Worm (Caenorhabditis elegans) whole organism, L4/young adult: ENCODE results near the gene gpd-4.

Experiments used
- W03F9.2 ChIP-seq: fragments of 150-350 bp; optimal IDR thresholded peaks from 2 replicates; lab custom pipeline; 2014; ENCODE audit warnings: missing biosample characterization, missing genetic modification characterization
- him-1 ChIP-seq: sonication (generic microtip); optimal IDR thresholded peaks from 2 replicates; lab custom pipeline; 2016; ENCODE audit warnings: missing genotype, missing genetic modification reagents, missing genetic modification characterization, missing compliant biosample characterization

DNA sequence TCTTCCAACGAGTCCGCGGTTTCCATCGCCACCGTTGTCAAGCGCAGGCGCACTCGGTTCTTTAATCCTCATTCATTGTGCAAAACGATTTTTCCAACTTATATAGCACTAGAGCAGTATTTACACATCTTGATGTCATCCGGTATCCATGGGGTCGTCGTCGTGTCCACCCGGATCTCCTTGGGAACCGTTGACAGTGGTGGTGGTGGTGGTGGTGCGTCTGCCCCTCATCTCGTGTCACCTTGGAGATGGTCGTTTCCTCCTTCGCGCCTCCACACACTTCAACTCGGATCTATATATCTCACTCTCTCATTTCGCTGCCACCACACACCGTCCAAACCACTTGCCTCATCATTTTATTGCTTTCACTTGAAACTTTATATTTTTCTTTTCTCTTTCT is 8.3 kb upstream of the gpd-4 start:
- no peak for TF ChIP-seq him-1
- no peak for TF ChIP-seq W03F9.2 (tag; lab: Kevin White, UChicago)
